Worm (Caenorhabditis elegans) whole organism, L4 larva: ENCODE results near the gene ttm-1.
A peak's percentile ranks its signal among the peaks of the same experiment; 100 is the strongest.

ENCODE experiments used
- R02D3.7 ChIP-seq: fragments of 150-350 bp; sonication (generic microtip); optimal IDR thresholded peaks from 3 replicates; lab custom pipeline; 2014; ENCODE audit warnings: missing biosample characterization, missing genetic modification characterization
- ceh-28 ChIP-seq: fragments of 150-350 bp; optimal IDR thresholded peaks from 2 replicates; lab custom pipeline; 2014; ENCODE audit warnings: missing biosample characterization, missing genetic modification reagents, missing genetic modification characterization
- ceh-44 ChIP-seq: fragments of 200-800 bp; sonication (Bioruptor generic); IDR thresholded peaks from 2 replicates; pipeline ENCODE4 v1.3.6; 2022; ENCODE audit warnings: missing genetic modification reagents, missing genetic modification characterization, missing compliant biosample characterization
- ces-1 ChIP-seq: fragments of 150-350 bp; sonication (generic microtip); optimal IDR thresholded peaks from 4 replicates; lab custom pipeline; 2014; ENCODE audit warnings: missing biosample characterization, missing genetic modification reagents, missing genetic modification characterization
- dmd-9 ChIP-seq: fragments of 200-800 bp; sonication (Bioruptor generic); IDR thresholded peaks from 2 replicates; pipeline ENCODE4 v1.3.6; 2022; ENCODE audit warnings: missing genetic modification reagents, missing genetic modification characterization, missing compliant biosample characterization
- hif-1 ChIP-seq, 2 experiments: sonication (generic microtip); optimal IDR thresholded peaks; 2 replicates each; lab custom pipeline; 2016 to 2017; ENCODE audit warnings: missing compliant biosample characterization in 2 of 2, missing genetic modification characterization in 2 of 2, missing genetic modification reagents in 2 of 2, missing genotype in 2 of 2, mild to moderate bottlenecking in 1 of 2
- mdl-1 ChIP-seq, 2 experiments: fragments of 150-350 bp in 1 of 2; sonication (generic microtip) in 1 of 2; optimal IDR thresholded peaks; 2 replicates each; lab custom pipeline; 2014 to 2017; ENCODE audit warnings: missing biosample characterization in 2 of 2, missing genetic modification characterization in 2 of 2
- nhr-48 ChIP-seq: sonication (generic microtip); optimal IDR thresholded peaks from 2 replicates; lab custom pipeline; 2016; ENCODE audit warnings: mild to moderate bottlenecking, missing genetic modification characterization, missing compliant biosample characterization
- pha-4 ChIP-seq, 2 experiments: fragments of 150-350 bp in 1 of 2; fragments of 200-800 bp in 1 of 2; sonication (Bioruptor generic) in 1 of 2; IDR thresholded peaks in 1 of 2; optimal IDR thresholded peaks in 1 of 2; 2 replicates each; pipeline versions ENCODE4 v1.3.6 to Lab custom; 2014 to 2022; ENCODE audit warnings: missing genetic modification characterization in 2 of 2, missing genetic modification reagents in 2 of 2, missing biosample characterization in 1 of 2, missing compliant biosample characterization in 1 of 2
- skn-1 ChIP-seq: fragments of 150-350 bp; optimal IDR thresholded peaks from 2 replicates; lab custom pipeline; 2014; ENCODE audit warnings: missing biosample characterization, missing genetic modification characterization
- snpc-4 ChIP-seq: fragments of 150-350 bp; optimal IDR thresholded peaks from 2 replicates; lab custom pipeline; 2014; ENCODE audit warnings: missing biosample characterization, missing genetic modification characterization
- unc-62 ChIP-seq, 3 experiments: fragments of 150-350 bp in 1 of 3; sonication (generic microtip); optimal IDR thresholded peaks in 2 of 3; peaks in 1 of 3; 1 replicate in 1 of 3; 2 replicates in 2 of 3; lab custom pipeline; 2014 to 2017; ENCODE audit warnings: missing biosample characterization in 3 of 3, missing genetic modification characterization in 3 of 3, missing genetic modification reagents in 3 of 3, missing genotype in 1 of 3
- zag-1 ChIP-seq: fragments of 150-350 bp; optimal IDR thresholded peaks from 2 replicates; lab custom pipeline; 2014; ENCODE audit warnings: missing biosample characterization, missing genetic modification characterization

DNA sequence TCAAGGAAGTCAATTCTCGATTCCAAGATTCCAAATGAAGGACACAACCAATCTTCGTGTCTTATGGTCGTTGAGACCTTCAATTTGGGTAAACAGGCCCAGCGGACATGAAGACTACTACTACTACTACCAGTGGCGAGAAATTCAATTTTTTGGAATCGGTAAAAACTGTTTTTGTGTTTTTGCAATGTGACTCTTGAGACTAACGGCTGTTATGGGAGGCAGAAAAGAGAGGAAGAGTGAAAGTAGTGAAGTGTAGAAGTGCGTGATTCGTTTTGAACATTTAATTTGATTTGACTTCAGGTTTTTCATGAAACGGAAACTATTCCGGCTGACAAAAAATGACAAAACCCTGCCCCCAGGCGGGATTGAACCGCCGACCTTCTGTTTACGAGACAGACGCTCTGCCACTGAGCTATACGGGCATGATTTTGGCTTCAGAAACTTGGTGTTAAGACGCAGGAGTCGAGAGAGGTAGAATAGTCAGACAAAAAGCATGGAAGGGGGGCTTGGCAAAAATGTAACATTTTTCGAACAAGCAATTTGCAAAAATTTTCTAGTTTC, 49.0 kb upstream of the ttm-1 start:
- TF ChIP-seq ces-1 (no peak), unc-62 (GFP tag; optimal IDR thresholded peaks at IDR 0.05 in 1 of 2; lab: Kevin White, UChicago) (peak in 1 of 2 experiments; percentile 70), unc-62 (tag; optimal IDR thresholded peaks at IDR 0.05; lab: Kevin White, UChicago) (no peak), R02D3.7 (no peak), snpc-4 (tag; lab: Kevin White, UChicago) (no peak), ceh-28 (tag; lab: Kevin White, UChicago) (no peak), dmd-9 (GFP tag; lab: Robert Waterston, UW) (peak; percentile 25; the same call in 1 of the 2 replicates), zag-1 (tag; lab: Kevin White, UChicago) (no peak), pha-4 (GFP tag; IDR thresholded peaks at IDR 0.05; lab: Robert Waterston, UW) (peak; percentile 73), pha-4 (tag; optimal IDR thresholded peaks at IDR 0.05; lab: Kevin White, UChicago) (no peak), hif-1 (tag; optimal IDR thresholded peaks at IDR 0.05; lab: Kevin White, UChicago) (peak in 1 of 2 experiments; percentile 29), skn-1 (tag; lab: Kevin White, UChicago) (no peak), nhr-48 (tag; lab: Kevin White, UChicago) (peak; percentile 62), ceh-44 (peak; percentile 58; the same call in 1 of the 2 replicates), mdl-1 (tag; optimal IDR thresholded peaks at IDR 0.05; lab: Kevin White, UChicago) (peak in 1 of 2 experiments; percentile 30)
